Fruit fly (Drosophila melanogaster) Kc167 (cell line): ENCODE results near the gene Caf1-55.

Source experiments
- Sin3A ChIP-seq: fragments of >200 bp; optimal IDR thresholded peaks from 2 replicates; lab custom pipeline; 2018; ENCODE audit warnings: missing external identifiers
- psq ChIP-seq: fragments of >200 bp; optimal IDR thresholded peaks from 2 replicates; lab custom pipeline; 2017; ENCODE audit warnings: missing external identifiers

- TF ChIP-seq Sin3A (lab: Kevin White, UChicago) (no peak), psq (lab: Kevin White, UChicago) (no peak)
Observed at dm6 chr3R:15177230-15177629, 48.1 kb upstream of the Caf1-55 start.
